Worm (Caenorhabditis elegans): Measurements from ENCODE around the gene clec-34.

- TF ChIP-seq nhr-12 (tag; optimal IDR thresholded peaks at IDR 0.05) = no peak
- TF ChIP-seq lin-39 (tag; optimal IDR thresholded peaks at IDR 0.05) = no peak
- no peak for TF ChIP-seq ama-1 (optimal IDR thresholded peaks at IDR 0.05)
- TF ChIP-seq aly-2 (tag; optimal IDR thresholded peaks at IDR 0.05) = no peak
- TF ChIP-seq lin-15B (tag; optimal IDR thresholded peaks at IDR 0.05) = no peak
- TF ChIP-seq zag-1 (tag; optimal IDR thresholded peaks at IDR 0.05) = no peak
- TF ChIP-seq daf-12 (tag; optimal IDR thresholded peaks at IDR 0.05) = no peak
- TF ChIP-seq nhr-76 (tag; optimal IDR thresholded peaks at IDR 0.05) = no peak
- no peak for TF ChIP-seq eor-1 (tag; optimal IDR thresholded peaks at IDR 0.05)
- no peak for TF ChIP-seq pha-4 (tag; optimal IDR thresholded peaks at IDR 0.05)
- TF ChIP-seq egl-27 (tag; optimal IDR thresholded peaks at IDR 0.05) = no peak
- TF ChIP-seq unc-62 (GFP tag; optimal IDR thresholded peaks at IDR 0.05) = no peak
- no peak for TF ChIP-seq nhr-237 (tag; optimal IDR thresholded peaks at IDR 0.05)
Measured at ce11 chrV:16745214-16745613, 9.6 kb downstream of the clec-34 start.

Measured in whole organism, L3 larva.